Fruit fly (Drosophila melanogaster): ENCODE results near the gene Task7.

The Task7 gene

dm6 chr3R:9393542-9394025 lies 18.5 kb downstream of the Task7 start (continued):
- TF ChIP-seq CG14014 (GFP tag; IDR thresholded peaks at IDR 0.05) (peak; percentile 71), org-1 (GFP tag; optimal IDR thresholded peaks at IDR 0.05) (peak; percentile 42), Six4 (GFP tag; optimal IDR thresholded peaks at IDR 0.05) (peak; percentile 49), HLH54F (GFP tag; optimal IDR thresholded peaks at IDR 0.05) (no peak), Fer1 (GFP tag; optimal IDR thresholded peaks at IDR 0.05) (peak; percentile 70), ro (GFP tag; IDR thresholded peaks at IDR 0.05) (no peak), CG2678 (tag; optimal IDR thresholded peaks at IDR 0.05) (peak; percentile 83), hbn (GFP tag; IDR thresholded peaks at IDR 0.05; ENCODE audit: partially characterized antibody) (no peak), CG4617 (GFP tag; optimal IDR thresholded peaks at IDR 0.05; ENCODE audit: borderline replicate concordance) (peak; percentile 14), grn (GFP tag; optimal IDR thresholded peaks at IDR 0.05) (peak; percentile 48), fd102C (GFP tag; optimal IDR thresholded peaks at IDR 0.05) (peak; percentile 47), Bteb2 (GFP tag; optimal IDR thresholded peaks at IDR 0.05) (no peak), Sox102F (GFP tag; optimal IDR thresholded peaks at IDR 0.05) (peak; percentile 59), tgo (GFP tag; IDR thresholded peaks at IDR 0.05) (peak; percentile 61; the same call in 2 of the 3 replicates), CG2202 (tag; optimal IDR thresholded peaks at IDR 0.05) (peak; percentile 88), lilli (GFP tag; optimal IDR thresholded peaks at IDR 0.05) (no peak), Lpt (GFP tag; optimal IDR thresholded peaks at IDR 0.05) (no peak), CG33213 (GFP tag; optimal IDR thresholded peaks at IDR 0.05) (peak; percentile 30), Spps (tag; optimal IDR thresholded peaks at IDR 0.05) (peak; percentile 87), gsb (GFP tag; IDR thresholded peaks at IDR 0.05) (peak; percentile 38; the same call in 1 of the 2 replicates), otp (GFP tag; IDR thresholded peaks at IDR 0.05) (peak; percentile 72), Asciz (GFP tag; optimal IDR thresholded peaks at IDR 0.05) (peak; percentile 82), CG1024 (GFP tag; IDR thresholded peaks at IDR 0.05) (0 out of 2 replicates have a peak, but pooled peaks have one; percentile 38), CG6765 (GFP tag; optimal IDR thresholded peaks at IDR 0.05) (peak; percentile 20), CG17802 (tag; optimal IDR thresholded peaks at IDR 0.05) (peak; percentile 13), Myb (GFP tag; optimal IDR thresholded peaks at IDR 0.05) (no peak), CG13894 (tag; optimal IDR thresholded peaks at IDR 0.05) (no peak), ato (GFP tag; IDR thresholded peaks at IDR 0.05; ENCODE audit: partially characterized antibody) (no peak), CG9817 (tag; optimal IDR thresholded peaks at IDR 0.05) (peak; percentile 33), CG15011 (GFP tag; optimal IDR thresholded peaks at IDR 0.05) (peak; percentile 66), CG10267 (tag; optimal IDR thresholded peaks at IDR 0.05) (peak; percentile 65), Hr3 (GFP tag; optimal IDR thresholded peaks at IDR 0.05) (peak; percentile 38), yki (optimal IDR thresholded peaks at IDR 0.05) (no peak), CG17612 (GFP tag; IDR thresholded peaks at IDR 0.05) (0 out of 2 replicates have a peak, but pooled peaks have one; percentile 39), CG16779 (GFP tag; IDR thresholded peaks at IDR 0.05) (0 out of 2 replicates have a peak, but pooled peaks have one; percentile 24), Oli (tag; optimal IDR thresholded peaks at IDR 0.05) (peak; percentile 69), ase (GFP tag; IDR thresholded peaks at IDR 0.05) (0 out of 3 replicates have a peak, but pooled peaks have one; percentile 54), CG31365 (tag; optimal IDR thresholded peaks at IDR 0.05) (peak; percentile 46), CG13287 (GFP tag; IDR thresholded peaks at IDR 0.05; ENCODE audit: partially characterized antibody) (no peak), dmrt99B (tag; optimal IDR thresholded peaks at IDR 0.05) (peak; percentile 70), Bdp1 (GFP tag; optimal IDR thresholded peaks at IDR 0.05) (peak; percentile 33), bowl (GFP tag; IDR thresholded peaks at IDR 0.05) (no peak), abd-A (tag; optimal IDR thresholded peaks at IDR 0.05) (no peak), crp (GFP tag; optimal IDR thresholded peaks at IDR 0.05) (no peak), CG17385 (GFP tag; optimal IDR thresholded peaks at IDR 0.05) (peak; percentile 76), Kr (GFP tag; optimal IDR thresholded peaks at IDR 0.05) (peak; percentile 87), Side (GFP tag; optimal IDR thresholded peaks at IDR 0.05) (peak; percentile 29), Oaz (GFP tag; IDR thresholded peaks at IDR 0.05) (no peak), disco-r (GFP tag; optimal IDR thresholded peaks at IDR 0.05) (no peak), CG5245 (GFP tag; optimal IDR thresholded peaks at IDR 0.05) (peak; percentile 48)

Measured in whole organism, embryonic.